Worm (Caenorhabditis elegans): ENCODE measurements around the gene fbxl-5.

fbxl-5 gene

ce11 chrV:7716034-7716433, 26.7 kb upstream of the fbxl-5 start, which contains the start of gene ZK105.12:
ZK105.12 (minus strand) TSS chrV:7716134.
- TF ChIP-seq B0310.2 (tag; optimal IDR thresholded peaks at IDR 0.05) (no peak), tbx-37 (GFP tag; conservative IDR thresholded peaks at IDR 0.05) (no peak), ama-1 (optimal IDR thresholded peaks at IDR 0.05) (no peak), sea-1 (GFP tag; conservative IDR thresholded peaks at IDR 0.05) (no peak), hmg-4 (GFP tag; optimal IDR thresholded peaks at IDR 0.05) (no peak), scrt-1 (GFP tag; IDR thresholded peaks at IDR 0.05) (no peak), flt-1 (GFP tag; IDR thresholded peaks at IDR 0.05) (no peak), ceh-36 (tag; optimal IDR thresholded peaks at IDR 0.05) (no peak), aly-1 (tag; optimal IDR thresholded peaks at IDR 0.05) (no peak), tra-4 (tag; optimal IDR thresholded peaks at IDR 0.05) (no peak), F13C5.2 (tag; optimal IDR thresholded peaks at IDR 0.05) (no peak), hnd-1 (tag; optimal IDR thresholded peaks at IDR 0.05) (no peak)

DNA sequence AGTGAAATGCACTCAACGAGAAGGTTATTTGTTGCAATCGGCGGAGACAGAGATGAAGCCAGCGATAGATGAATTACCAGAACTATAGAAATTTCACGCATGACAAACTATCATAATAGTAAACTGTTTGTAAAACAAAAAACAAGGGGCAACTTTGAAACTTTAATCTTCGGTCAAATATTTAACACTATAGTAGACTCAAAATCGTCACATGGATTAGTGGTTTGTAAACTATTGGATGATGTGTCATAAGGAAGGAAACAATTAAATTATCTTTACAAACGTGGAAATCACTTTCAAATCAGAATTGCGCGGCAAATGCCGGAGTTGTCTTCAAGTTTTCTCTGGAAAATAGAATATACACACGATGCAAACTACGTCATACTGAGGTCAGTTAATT, 25.1 kb upstream of the fbxl-5 start, which contains the start of gene ZK105.5:
ZK105.5 (minus strand) TSS at position 101 of the 400 bp plus-strand sequence.
- TF ChIP-seq ceh-36 (tag; optimal IDR thresholded peaks at IDR 0.05) (no peak), tbx-11 (GFP tag; IDR thresholded peaks at IDR 0.05) (no peak), tbx-37 (GFP tag; conservative IDR thresholded peaks at IDR 0.05) (no peak), sea-1 (GFP tag; conservative IDR thresholded peaks at IDR 0.05) (no peak), ets-7 (tag; optimal IDR thresholded peaks at IDR 0.05) (no peak), tra-4 (tag; optimal IDR thresholded peaks at IDR 0.05) (no peak), hmbx-1 (tag; optimal IDR thresholded peaks at IDR 0.05) (no peak), F13C5.2 (tag; optimal IDR thresholded peaks at IDR 0.05) (no peak), ceh-13 (GFP tag; optimal IDR thresholded peaks at IDR 0.05) (no peak), hnd-1 (tag; optimal IDR thresholded peaks at IDR 0.05) (no peak), ama-1 (optimal IDR thresholded peaks at IDR 0.05) (no peak), pes-1 (GFP tag; IDR thresholded peaks at IDR 0.05) (no peak), flt-1 (GFP tag; IDR thresholded peaks at IDR 0.05) (no peak), scrt-1 (GFP tag; IDR thresholded peaks at IDR 0.05) (no peak)

ce11 chrV:7721945-7722344, 20.8 kb upstream of the fbxl-5 start, which contains the start of gene ZK105.14:
ZK105.14 (minus strand) TSS chrV:7722045.
- no peak for TF ChIP-seq hnd-1 (tag; optimal IDR thresholded peaks at IDR 0.05)
- no peak for TF ChIP-seq hmbx-1 (tag; optimal IDR thresholded peaks at IDR 0.05)
- no peak for TF ChIP-seq ets-7 (tag; optimal IDR thresholded peaks at IDR 0.05)
- no peak for TF ChIP-seq flt-1 (GFP tag; IDR thresholded peaks at IDR 0.05)
- no peak for TF ChIP-seq B0310.2 (tag; optimal IDR thresholded peaks at IDR 0.05)
- no peak for TF ChIP-seq ceh-13 (GFP tag; optimal IDR thresholded peaks at IDR 0.05)
- no peak for TF ChIP-seq tbx-11 (GFP tag; IDR thresholded peaks at IDR 0.05)
- TF ChIP-seq ceh-36 (tag; optimal IDR thresholded peaks at IDR 0.05) = no peak
- no peak for TF ChIP-seq tra-4 (tag; optimal IDR thresholded peaks at IDR 0.05)
- no peak for TF ChIP-seq tbx-37 (GFP tag; conservative IDR thresholded peaks at IDR 0.05)
- no peak for TF ChIP-seq F13C5.2 (tag; optimal IDR thresholded peaks at IDR 0.05)
- no peak for TF ChIP-seq sea-1 (GFP tag; conservative IDR thresholded peaks at IDR 0.05)
- TF ChIP-seq scrt-1 (GFP tag; IDR thresholded peaks at IDR 0.05) = no peak
- TF ChIP-seq pes-1 (GFP tag; IDR thresholded peaks at IDR 0.05) = no peak
- TF ChIP-seq ama-1 (optimal IDR thresholded peaks at IDR 0.05) = no peak
- no peak for TF ChIP-seq hmg-4 (GFP tag; optimal IDR thresholded peaks at IDR 0.05)
- no peak for TF ChIP-seq aly-1 (tag; optimal IDR thresholded peaks at IDR 0.05)

DNA sequence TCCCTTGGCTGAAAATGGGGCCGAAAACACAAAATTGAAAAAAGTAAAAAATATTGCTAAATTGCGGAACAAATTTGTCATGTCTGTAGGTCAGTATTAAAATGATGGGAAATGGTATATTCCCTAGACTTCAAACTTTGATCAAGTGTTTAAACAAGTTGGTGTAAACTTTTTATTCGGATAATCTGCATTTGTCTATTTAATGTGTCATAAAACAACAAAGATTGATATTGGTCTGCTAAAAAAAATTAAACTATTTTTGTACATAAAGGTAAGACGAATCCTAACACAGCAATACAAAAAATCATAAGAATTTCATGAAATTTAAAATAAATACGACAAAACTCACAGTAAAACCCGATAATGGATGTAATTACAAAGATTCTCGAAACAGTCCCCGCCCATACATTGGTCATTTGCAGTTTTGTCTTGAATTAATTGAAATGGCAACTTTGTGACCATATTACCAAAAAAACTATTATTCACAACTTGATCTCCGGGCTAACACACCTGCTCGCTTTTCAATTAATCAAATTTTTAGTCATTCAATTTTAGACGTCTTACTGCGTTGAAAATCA, 18.7 kb upstream of the fbxl-5 start, which contains the start of the genes ZK105.6 and ZK105.8:
ZK105.6 (minus strand) TSS at position 101 of the 578 bp plus-strand sequence.
ZK105.8 (plus strand) TSS at position 528 of the 578 bp plus-strand sequence.
- no peak for TF ChIP-seq ceh-36 (tag; optimal IDR thresholded peaks at IDR 0.05)
- no peak for TF ChIP-seq F13C5.2 (tag; optimal IDR thresholded peaks at IDR 0.05)
- TF ChIP-seq pes-1 (GFP tag; IDR thresholded peaks at IDR 0.05) = no peak
- TF ChIP-seq ets-7 (tag; optimal IDR thresholded peaks at IDR 0.05) = no peak
- TF ChIP-seq ceh-13 (GFP tag; optimal IDR thresholded peaks at IDR 0.05) = no peak
- TF ChIP-seq B0310.2 (tag; optimal IDR thresholded peaks at IDR 0.05) = no peak
- TF ChIP-seq aly-1 (tag; optimal IDR thresholded peaks at IDR 0.05) = no peak
- no peak for TF ChIP-seq hmbx-1 (tag; optimal IDR thresholded peaks at IDR 0.05)
- TF ChIP-seq ama-1 (optimal IDR thresholded peaks at IDR 0.05) = no peak
- TF ChIP-seq tbx-11 (GFP tag; IDR thresholded peaks at IDR 0.05) = no peak

- TF ChIP-seq tbx-11 (GFP tag; IDR thresholded peaks at IDR 0.05) (no peak), sea-1 (GFP tag; conservative IDR thresholded peaks at IDR 0.05) (no peak), flt-1 (GFP tag; IDR thresholded peaks at IDR 0.05) (no peak), tbx-37 (GFP tag; conservative IDR thresholded peaks at IDR 0.05) (no peak), ets-7 (tag; optimal IDR thresholded peaks at IDR 0.05) (no peak)
These were observed 16.5 kb upstream of the fbxl-5 start for ce11 chrV:7726202-7726601.

DNA sequence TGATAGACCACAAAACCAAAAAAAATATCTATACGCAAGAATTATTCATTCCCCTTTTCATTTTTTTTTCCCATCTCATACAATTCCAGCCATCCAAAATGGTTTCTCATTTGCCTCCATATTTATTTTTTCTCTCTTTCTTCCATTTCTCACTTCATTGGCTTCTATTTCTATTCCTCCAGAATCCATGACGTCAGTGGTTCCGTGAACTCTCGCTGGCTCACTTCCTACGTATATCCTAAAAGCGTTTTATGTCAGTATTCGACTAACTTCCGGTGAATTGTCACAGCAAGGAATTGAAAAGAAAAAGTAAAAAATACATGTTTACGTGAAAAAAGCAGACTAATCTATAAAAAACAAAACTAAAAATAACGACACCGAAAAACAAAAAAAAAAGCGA, 15.8 kb upstream of the fbxl-5 start:
- no peak for TF ChIP-seq ets-7 (tag; optimal IDR thresholded peaks at IDR 0.05)
- no peak for TF ChIP-seq sea-1 (GFP tag; conservative IDR thresholded peaks at IDR 0.05)
- no peak for TF ChIP-seq F13C5.2 (tag; optimal IDR thresholded peaks at IDR 0.05)
- no peak for TF ChIP-seq scrt-1 (GFP tag; IDR thresholded peaks at IDR 0.05)
- TF ChIP-seq hmg-4 (GFP tag; optimal IDR thresholded peaks at IDR 0.05) = no peak
- no peak for TF ChIP-seq B0310.2 (tag; optimal IDR thresholded peaks at IDR 0.05)
- no peak for TF ChIP-seq pes-1 (GFP tag; IDR thresholded peaks at IDR 0.05)
- no peak for TF ChIP-seq hnd-1 (tag; optimal IDR thresholded peaks at IDR 0.05)
- TF ChIP-seq ceh-13 (GFP tag; optimal IDR thresholded peaks at IDR 0.05) = no peak
- TF ChIP-seq tbx-37 (GFP tag; conservative IDR thresholded peaks at IDR 0.05) = no peak
- TF ChIP-seq ama-1 (optimal IDR thresholded peaks at IDR 0.05) = no peak
- no peak for TF ChIP-seq hmbx-1 (tag; optimal IDR thresholded peaks at IDR 0.05)
- no peak for TF ChIP-seq tbx-11 (GFP tag; IDR thresholded peaks at IDR 0.05)
- no peak for TF ChIP-seq ceh-36 (tag; optimal IDR thresholded peaks at IDR 0.05)

- TF ChIP-seq hmbx-1 (tag; optimal IDR thresholded peaks at IDR 0.05) (no peak), flt-1 (GFP tag; IDR thresholded peaks at IDR 0.05) (no peak), scrt-1 (GFP tag; IDR thresholded peaks at IDR 0.05) (no peak), ceh-13 (GFP tag; optimal IDR thresholded peaks at IDR 0.05) (no peak), sea-1 (GFP tag; conservative IDR thresholded peaks at IDR 0.05) (no peak), tbx-11 (GFP tag; IDR thresholded peaks at IDR 0.05) (no peak), B0310.2 (tag; optimal IDR thresholded peaks at IDR 0.05) (no peak), hnd-1 (tag; optimal IDR thresholded peaks at IDR 0.05) (no peak), ets-7 (tag; optimal IDR thresholded peaks at IDR 0.05) (no peak)
These were observed 14.6 kb upstream of the fbxl-5 start for ce11 chrV:7728003-7728678.

Data from whole organism, early embryonic.